Fruit fly (Drosophila melanogaster) whole organism, embryonic: ENCODE results near the gene CG4733.

Experiments
- CG13894 ChIP-seq: fragments of 200-800 bp; sonication (Bioruptor generic); optimal IDR thresholded peaks from 3 replicates; lab custom pipeline; 2018; ENCODE audit warnings: missing biosample characterization, mild to moderate bottlenecking, missing genetic modification characterization, moderate library complexity
- CG15601 ChIP-seq: fragments of 200-800 bp; sonication (Bioruptor generic); optimal IDR thresholded peaks from 3 replicates; lab custom pipeline; 2019; ENCODE audit warnings: missing biosample characterization, mild to moderate bottlenecking, missing genetic modification characterization, moderate library complexity
- CG16779 ChIP-seq: fragments of 200-800 bp; sonication (Bioruptor generic); IDR thresholded peaks from 2 replicates; pipeline ENCODE4 v1.3.6; 2022; ENCODE audit warnings: missing biosample characterization, missing genetic modification characterization
- CG32532 ChIP-seq: fragments of 200-800 bp; sonication (Bioruptor generic); IDR thresholded peaks from 2 replicates; pipeline ENCODE4 v1.3.6; 2022; ENCODE audit warnings: missing biosample characterization, missing genetic modification characterization
- CG6272 ChIP-seq: fragments of 200-800 bp; sonication (Bioruptor generic); IDR thresholded peaks from 2 replicates; pipeline ENCODE4 v1.3.6; 2022; ENCODE audit warnings: missing biosample characterization, missing genetic modification characterization
- CG8478 ChIP-seq: fragments of >200 bp; optimal IDR thresholded peaks from 2 replicates; lab custom pipeline; 2018
- CG9437 ChIP-seq: fragments of 200-800 bp; sonication (Bioruptor generic); optimal IDR thresholded peaks from 2 replicates; lab custom pipeline; 2018; ENCODE audit warnings: missing biosample characterization, mild to moderate bottlenecking, missing genetic modification characterization
- E2f2 ChIP-seq: fragments of 200-800 bp; sonication (Bioruptor generic); IDR thresholded peaks from 2 replicates; pipeline ENCODE4 v1.3.6; 2022; ENCODE audit warnings: missing biosample characterization, missing genetic modification characterization
- HLH3B ChIP-seq: fragments of 200-800 bp; sonication (Bioruptor generic); IDR thresholded peaks from 2 replicates; pipeline ENCODE4 v1.3.6; 2022; ENCODE audit warnings: missing biosample characterization, missing genetic modification characterization
- Side ChIP-seq: fragments of 200-800 bp; sonication (Bioruptor generic); optimal IDR thresholded peaks from 2 replicates; lab custom pipeline; 2016; ENCODE audit warnings: missing biosample characterization, missing genetic modification characterization
- chif ChIP-seq, 2 experiments: fragments of 200-800 bp; sonication (Bioruptor generic); optimal IDR thresholded peaks; 3 replicates each; lab custom pipeline; 2016; ENCODE audit warnings: missing biosample characterization in 2 of 2, missing genetic modification characterization in 2 of 2
- eyg ChIP-seq: fragments of 200-800 bp; sonication (Bioruptor generic); optimal IDR thresholded peaks from 3 replicates; lab custom pipeline; 2016; ENCODE audit warnings: missing biosample characterization, missing genetic modification characterization
- hkb ChIP-seq, 2 experiments: fragments of 200-800 bp in 1 of 2; fragments of >200 bp in 1 of 2; sonication (Bioruptor generic) in 1 of 2; IDR thresholded peaks in 1 of 2; optimal IDR thresholded peaks in 1 of 2; 2 replicates each; pipeline versions ENCODE4 v1.3.6 to Lab custom; 2017 to 2022; ENCODE audit warnings: missing biosample characterization in 1 of 2, missing genetic modification characterization in 1 of 2
- mam ChIP-seq: fragments of 200-800 bp; sonication (Bioruptor generic); optimal IDR thresholded peaks from 3 replicates; lab custom pipeline; 2016; ENCODE audit warnings: missing biosample characterization, missing genetic modification characterization

dm6 chr3R:19895305-19895704 lies 4.8 kb downstream of the CG4733 start:
- no peak for TF ChIP-seq CG6272 (GFP tag; lab: Robert Waterston, UW)
- no peak for TF ChIP-seq E2f2 (GFP tag; lab: Robert Waterston, UW)
- no peak for TF ChIP-seq mam (GFP tag; lab: Kevin White, UChicago)
- no peak for TF ChIP-seq eyg (GFP tag; lab: Kevin White, UChicago)
- TF ChIP-seq CG16779 = no peak
- no peak for TF ChIP-seq CG13894 (tag; lab: Kevin White, UChicago)
- no peak for TF ChIP-seq CG32532 (GFP tag; lab: Robert Waterston, UW)
- TF ChIP-seq chif (GFP tag; optimal IDR thresholded peaks at IDR 0.05; lab: Kevin White, UChicago) = no peak
- TF ChIP-seq CG8478 = no peak
- TF ChIP-seq CG9437 (GFP tag; lab: Kevin White, UChicago) = no peak
- no peak for TF ChIP-seq CG15601 (tag; lab: Kevin White, UChicago)
- TF ChIP-seq Side (GFP tag; lab: Kevin White, UChicago) = no peak
- no peak for TF ChIP-seq HLH3B
- TF ChIP-seq hkb (optimal IDR thresholded peaks at IDR 0.05; lab: Kevin White, UChicago) = no peak
- TF ChIP-seq hkb (GFP tag; IDR thresholded peaks at IDR 0.05; lab: Robert Waterston, UW) = no peak
